Worm (Caenorhabditis elegans) whole organism, L1 larva: Measurements from ENCODE around the gene F07G6.2.

ENCODE experiments used
- lin-13 ChIP-seq: fragments of 150-350 bp; optimal IDR thresholded peaks from 2 replicates; lab custom pipeline; 2014; ENCODE audit warnings: missing biosample characterization, missing genetic modification reagents, missing genetic modification characterization
- sup-37 ChIP-seq: fragments of 200-800 bp; sonication (Bioruptor generic); optimal IDR thresholded peaks from 2 replicates; lab custom pipeline; 2018; ENCODE audit warnings: mild to moderate bottlenecking, missing genetic modification characterization, missing compliant biosample characterization

DNA sequence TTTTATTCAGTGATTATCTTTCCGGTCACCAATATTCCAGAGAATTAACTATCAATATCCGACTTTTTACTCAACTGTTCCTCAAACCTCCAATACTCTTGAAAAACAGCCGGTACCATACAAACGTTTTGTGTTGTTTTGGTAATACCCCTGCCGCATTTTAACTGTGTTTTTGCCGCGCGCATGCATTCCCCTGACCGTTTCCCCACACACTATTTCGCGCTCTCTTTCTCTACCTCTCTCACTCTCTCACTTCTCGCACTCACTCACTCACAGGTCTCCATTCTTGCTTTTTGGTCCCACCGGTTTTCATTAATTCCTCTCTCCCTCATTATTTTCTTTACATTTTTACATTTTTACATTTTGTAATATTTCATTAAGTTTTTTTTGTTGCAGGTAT, 44.6 kb upstream of the F07G6.2 start, which contains the start of gene meg-4:
- TF ChIP-seq sup-37 (GFP tag; lab: Kevin White, UChicago), result no peak
- TF ChIP-seq lin-13, result no peak
